Fruit fly (Drosophila melanogaster): ENCODE results near the gene Eip93F.

Eip93F gene

dm6 chr3R:21972069-21972468 is 23.2 kb downstream of the Eip93F start (continued):
- TF ChIP-seq CG34406 (GFP tag; optimal IDR thresholded peaks at IDR 0.05): peak; percentile 66
- no peak for TF ChIP-seq Hr39 (GFP tag; optimal IDR thresholded peaks at IDR 0.05)
- peak; percentile 77 for TF ChIP-seq CG3032 (tag; optimal IDR thresholded peaks at IDR 0.05)
- peak; percentile 96 for TF ChIP-seq CG16779 (tag; optimal IDR thresholded peaks at IDR 0.05)
- peak; percentile 93 for TF ChIP-seq spab (GFP tag; optimal IDR thresholded peaks at IDR 0.05)
- peak; percentile 63 for TF ChIP-seq Eip93F (GFP tag; optimal IDR thresholded peaks at IDR 0.05)
- peak; percentile 78 for TF ChIP-seq Gug (GFP tag; IDR thresholded peaks at IDR 0.05)
- TF ChIP-seq Blimp-1 (GFP tag; optimal IDR thresholded peaks at IDR 0.05): peak; percentile 6
- peak; percentile 97 for TF ChIP-seq CG9139 (GFP tag; optimal IDR thresholded peaks at IDR 0.05)
- no peak for TF ChIP-seq Sox15 (GFP tag; optimal IDR thresholded peaks at IDR 0.05)

- TF ChIP-seq Eip93F (GFP tag; optimal IDR thresholded peaks at IDR 0.05) (peak; percentile 42), ss (GFP tag; optimal IDR thresholded peaks at IDR 0.05) (peak in 1 of 2 experiments; percentile 43), Eip75B (GFP tag; optimal IDR thresholded peaks at IDR 0.05) (no peak), Eip78C (GFP tag) (peak; percentile 23), dsx (GFP tag; optimal IDR thresholded peaks at IDR 0.05; ENCODE audit: poor library complexity, severe bottlenecking) (peak; percentile 35)
Observed at dm6 chr3R:21973029-21973428, 24.1 kb downstream of the Eip93F start.

DNA sequence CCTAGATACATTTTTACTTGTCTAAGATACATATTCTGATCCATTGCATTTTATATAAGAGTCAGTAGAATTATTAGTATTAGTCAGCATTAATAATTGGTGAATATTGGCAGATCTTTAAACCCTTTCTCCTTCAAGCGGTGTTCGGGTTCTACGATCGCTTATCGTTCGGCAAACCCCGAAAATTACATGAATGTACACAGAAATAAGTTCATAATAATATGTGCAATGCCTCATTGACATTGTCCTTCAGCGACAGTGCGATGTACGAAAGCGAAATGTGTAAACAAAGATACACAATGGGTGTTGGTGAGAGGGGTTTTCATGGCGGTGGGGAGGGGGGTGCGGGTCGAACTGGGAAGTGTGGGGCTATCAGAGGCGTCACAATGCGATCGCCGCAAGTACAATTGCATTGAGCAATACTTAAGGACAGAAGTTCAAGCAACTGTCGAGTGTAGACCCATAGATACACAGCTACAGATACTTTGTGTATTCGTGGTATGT is 27.5 kb downstream of the Eip93F start:
- TF ChIP-seq Ets96B (tag; optimal IDR thresholded peaks at IDR 0.05) (peak; percentile 1), CG6854 (GFP tag; optimal IDR thresholded peaks at IDR 0.05) (no peak), CG6808 (GFP tag; optimal IDR thresholded peaks at IDR 0.05) (peak; percentile 9), Eip78C (GFP tag) (peak; percentile 12), vri (GFP tag; optimal IDR thresholded peaks at IDR 0.05) (peak; percentile 46), dsx (GFP tag; optimal IDR thresholded peaks at IDR 0.05; ENCODE audit: poor library complexity, severe bottlenecking) (peak; percentile 10), Eip75B (GFP tag; optimal IDR thresholded peaks at IDR 0.05) (no peak), eg (GFP tag; IDR thresholded peaks at IDR 0.05) (no peak), ss (GFP tag; optimal IDR thresholded peaks at IDR 0.05) (peak in 1 of 2 experiments; percentile 29), Eip93F (GFP tag; optimal IDR thresholded peaks at IDR 0.05) (peak; percentile 77), topi (GFP tag; optimal IDR thresholded peaks at IDR 0.05) (no peak)

DNA sequence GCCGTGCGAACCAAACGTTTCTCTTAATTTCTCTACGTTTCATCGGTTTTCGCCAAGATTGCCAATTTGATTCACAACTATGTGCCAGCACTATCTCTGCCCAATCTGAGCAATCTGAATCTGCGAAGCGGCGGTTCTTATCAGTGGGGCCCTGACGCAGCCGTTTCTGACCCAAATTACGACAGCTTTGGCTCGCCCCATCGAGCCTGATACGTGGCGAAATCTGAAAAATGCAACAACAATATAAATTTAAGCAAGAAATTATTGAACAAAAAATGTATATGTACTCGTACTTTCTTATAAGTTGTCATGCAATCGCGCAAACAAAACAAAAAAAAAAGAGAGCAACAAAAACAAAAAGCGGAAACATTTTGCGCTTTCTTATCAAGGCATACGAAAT is 28.0 kb downstream of the Eip93F start:
- TF ChIP-seq OdsH (GFP tag; optimal IDR thresholded peaks at IDR 0.05) (no peak), vri (GFP tag; optimal IDR thresholded peaks at IDR 0.05) (peak; percentile 67), lz (GFP tag; optimal IDR thresholded peaks at IDR 0.05) (no peak), CG6276 (GFP tag; optimal IDR thresholded peaks at IDR 0.05) (no peak), Hr39 (GFP tag; optimal IDR thresholded peaks at IDR 0.05) (no peak), salr (GFP tag; optimal IDR thresholded peaks at IDR 0.05) (no peak), achi (GFP tag; optimal IDR thresholded peaks at IDR 0.05) (no peak), CG6854 (GFP tag; optimal IDR thresholded peaks at IDR 0.05) (no peak), CG8632 (GFP tag; optimal IDR thresholded peaks at IDR 0.05) (no peak), Sox14 (GFP tag; optimal IDR thresholded peaks at IDR 0.05) (no peak), svp (GFP tag) (peak; percentile 86), spab (GFP tag; optimal IDR thresholded peaks at IDR 0.05) (no peak), CG8319 (GFP tag; optimal IDR thresholded peaks at IDR 0.05) (no peak), CG3919 (GFP tag; optimal IDR thresholded peaks at IDR 0.05) (no peak), CG6163 (GFP tag; IDR thresholded peaks at IDR 0.05) (0 out of 3 replicates have a peak, but pooled peaks have one; percentile 6), CG3032 (tag; optimal IDR thresholded peaks at IDR 0.05) (no peak), Eip93F (GFP tag; optimal IDR thresholded peaks at IDR 0.05) (peak; percentile 75), Hr4 (GFP tag; optimal IDR thresholded peaks at IDR 0.05) (no peak), CG7368 (GFP tag; optimal IDR thresholded peaks at IDR 0.05) (no peak)

- no peak for TF ChIP-seq Smox (GFP tag; optimal IDR thresholded peaks at IDR 0.05)
- peak; percentile 48 for TF ChIP-seq vri (GFP tag; optimal IDR thresholded peaks at IDR 0.05)
Observed at dm6 chr3R:21977784-21978183, 28.9 kb downstream of the Eip93F start.

Measured in whole organism, prepupa.